Worm (Caenorhabditis elegans): Measurements from ENCODE around the gene F54F7.9.

F54F7.9 gene

DNA sequence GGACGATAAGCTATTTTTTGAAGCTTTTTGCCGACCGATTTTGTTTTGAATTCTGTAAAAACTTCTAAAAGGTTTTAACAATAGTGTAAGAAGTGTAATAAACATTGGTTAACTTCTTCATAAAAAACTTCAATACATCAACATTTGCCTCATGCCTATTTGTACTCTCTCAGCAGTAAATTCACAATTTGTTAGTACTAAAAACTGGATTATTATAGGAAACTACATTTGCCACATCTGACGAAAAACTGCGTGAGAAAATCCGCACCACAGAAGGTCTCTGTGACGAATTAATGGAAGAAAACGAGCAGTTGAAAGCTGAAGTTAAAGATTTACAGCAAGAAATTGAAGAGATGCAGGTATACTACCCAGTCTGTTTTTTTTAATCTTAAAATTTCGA is 21.0 kb downstream of the F54F7.9 start:
- TF ChIP-seq ztf-11 (tag; optimal IDR thresholded peaks at IDR 0.05): no peak
- TF ChIP-seq nhr-12 (tag; optimal IDR thresholded peaks at IDR 0.05): no peak
- no peak for TF ChIP-seq drap-1 (GFP tag; optimal IDR thresholded peaks at IDR 0.05)
- no peak for TF ChIP-seq ceh-83 (GFP tag; optimal IDR thresholded peaks at IDR 0.05)
- TF ChIP-seq pha-4 (tag; optimal IDR thresholded peaks at IDR 0.05): no peak
- no peak for TF ChIP-seq mep-1 (tag; optimal IDR thresholded peaks at IDR 0.05)
- TF ChIP-seq nhr-237 (tag; optimal IDR thresholded peaks at IDR 0.05): no peak
- no peak for TF ChIP-seq hlh-1 (tag; optimal IDR thresholded peaks at IDR 0.05)
- no peak for TF ChIP-seq M03D4.4 (tag; optimal IDR thresholded peaks at IDR 0.05)
- TF ChIP-seq flh-1 (GFP tag; optimal IDR thresholded peaks at IDR 0.05): no peak
- no peak for TF ChIP-seq ceh-43 (GFP tag; optimal IDR thresholded peaks at IDR 0.05)
- TF ChIP-seq mab-5 (tag; optimal IDR thresholded peaks at IDR 0.05): no peak
- no peak for TF ChIP-seq cnd-1 (tag; optimal IDR thresholded peaks at IDR 0.05)

DNA sequence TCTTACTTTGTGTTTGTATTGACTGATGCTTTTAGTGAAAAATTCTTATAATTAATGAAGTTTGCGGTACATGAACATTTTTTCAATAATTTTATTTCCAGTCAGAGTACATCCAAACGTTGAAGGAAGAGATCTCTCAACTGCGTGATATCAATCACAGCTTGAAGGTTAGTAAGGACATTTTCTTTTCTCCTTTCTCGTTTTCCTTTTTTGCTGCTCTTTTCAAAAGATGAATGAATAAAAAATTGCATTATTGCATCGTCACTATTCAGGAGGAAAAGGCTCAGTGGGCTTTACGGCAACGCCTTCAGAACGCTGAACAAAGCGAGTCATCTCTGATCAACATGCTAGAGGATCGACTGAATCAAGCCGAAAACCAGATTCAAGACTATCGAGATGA is 21.6 kb downstream of the F54F7.9 start:
- no peak for TF ChIP-seq nhr-2 (tag; optimal IDR thresholded peaks at IDR 0.05)

DNA sequence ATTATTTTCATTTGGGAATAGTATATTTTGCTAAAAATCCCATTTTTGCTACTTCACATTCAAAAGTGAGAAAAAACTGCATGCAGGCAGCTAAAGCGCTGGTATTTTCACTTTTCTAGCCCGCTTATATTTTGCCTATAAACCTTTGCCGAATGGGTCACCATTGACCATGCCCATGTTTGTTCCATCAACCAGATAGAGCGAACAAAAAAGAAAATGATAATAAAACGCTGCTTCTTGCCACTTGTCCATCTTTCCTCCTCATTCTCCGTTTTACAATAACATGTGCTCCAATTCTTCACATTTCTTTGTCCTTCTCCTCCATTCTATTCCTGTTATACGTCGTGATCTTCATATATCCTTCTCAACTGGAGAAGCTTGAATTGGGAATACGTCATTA is 24.8 kb downstream of the F54F7.9 start, which contains the start of gene tag-241:
TSS of gene tag-241 (plus strand) at position 301 of the 400 bp plus-strand sequence.
- TF ChIP-seq ces-1 (GFP tag; optimal IDR thresholded peaks at IDR 0.05) (no peak), unc-62 (GFP tag; optimal IDR thresholded peaks at IDR 0.05) (no peak), bed-3 (GFP tag; optimal IDR thresholded peaks at IDR 0.05) (no peak), mep-1 (tag; optimal IDR thresholded peaks at IDR 0.05) (no peak), ceh-39 (tag; optimal IDR thresholded peaks at IDR 0.05) (no peak), nhr-76 (tag; optimal IDR thresholded peaks at IDR 0.05) (no peak), drap-1 (GFP tag; optimal IDR thresholded peaks at IDR 0.05) (no peak), unc-120 (tag; optimal IDR thresholded peaks at IDR 0.05; ENCODE audit: poor library complexity, severe bottlenecking) (no peak), nhr-237 (tag; optimal IDR thresholded peaks at IDR 0.05) (no peak), elt-1 (tag; optimal IDR thresholded peaks at IDR 0.05; ENCODE audit: borderline replicate concordance, insufficient read depth) (no peak), ham-2 (GFP tag; optimal IDR thresholded peaks at IDR 0.05) (no peak), M03D4.4 (tag; optimal IDR thresholded peaks at IDR 0.05) (no peak)

DNA sequence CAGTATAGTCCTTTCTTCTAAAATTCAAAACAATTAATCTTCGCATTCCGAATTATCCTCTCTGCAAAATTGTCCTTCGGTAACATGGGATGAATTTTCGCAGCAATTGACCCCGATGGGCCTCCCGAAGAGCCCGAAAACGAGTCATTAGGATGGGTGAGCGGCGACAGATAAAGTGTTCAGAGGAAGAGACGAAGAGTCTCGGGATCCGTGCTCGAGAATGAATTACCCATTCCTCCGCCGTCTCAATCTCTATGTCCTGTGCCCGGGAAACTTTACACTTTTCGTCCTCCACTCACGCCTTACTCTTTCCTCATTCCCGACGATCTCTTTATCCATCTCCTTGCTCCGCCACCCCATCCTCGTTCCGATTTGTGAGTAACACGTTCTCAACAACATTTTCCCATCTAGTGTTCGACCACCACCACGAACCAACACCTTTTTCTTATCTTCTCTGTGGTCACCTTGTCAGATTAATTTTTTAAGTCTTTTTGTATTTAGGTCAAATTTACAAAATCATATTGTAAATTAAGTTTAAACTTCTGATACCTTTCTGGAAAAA is 27.3 kb downstream of the F54F7.9 start:
- TF ChIP-seq hlh-1 (tag; optimal IDR thresholded peaks at IDR 0.05) (peak; percentile 31), unc-120 (tag; optimal IDR thresholded peaks at IDR 0.05; ENCODE audit: poor library complexity, severe bottlenecking) (peak; percentile 69), ceh-39 (tag; optimal IDR thresholded peaks at IDR 0.05) (no peak)

DNA sequence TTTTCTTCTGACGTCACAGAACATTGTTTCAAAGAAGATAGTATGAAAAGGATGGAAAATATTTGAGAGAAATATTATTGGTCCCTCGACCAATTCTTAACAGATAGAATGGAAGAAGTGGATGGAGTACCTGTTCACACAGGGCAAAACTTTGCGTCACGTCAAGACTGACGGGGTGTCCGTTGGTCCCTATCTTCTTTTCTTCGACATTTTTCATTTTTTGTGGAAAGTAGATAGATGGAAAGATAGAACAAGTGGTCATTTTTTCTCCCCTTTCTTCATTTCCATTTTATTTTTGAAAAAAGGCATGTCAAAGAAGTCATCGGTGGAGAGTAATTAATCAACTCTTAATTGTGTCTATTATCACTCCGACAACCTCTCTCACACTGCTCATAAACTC is 29.8 kb downstream of the F54F7.9 start:
- TF ChIP-seq mab-5 (tag; optimal IDR thresholded peaks at IDR 0.05) (no peak), nhr-2 (tag; optimal IDR thresholded peaks at IDR 0.05) (no peak), nhr-28 (tag; optimal IDR thresholded peaks at IDR 0.05) (no peak), unc-120 (tag; optimal IDR thresholded peaks at IDR 0.05; ENCODE audit: poor library complexity, severe bottlenecking) (peak; percentile 19), nhr-76 (tag; optimal IDR thresholded peaks at IDR 0.05) (no peak), lin-32 (GFP tag; optimal IDR thresholded peaks at IDR 0.05) (no peak), nhr-12 (tag; optimal IDR thresholded peaks at IDR 0.05) (no peak), ceh-83 (GFP tag; optimal IDR thresholded peaks at IDR 0.05) (no peak), unc-62 (GFP tag; optimal IDR thresholded peaks at IDR 0.05) (peak; percentile 49), hlh-1 (tag; optimal IDR thresholded peaks at IDR 0.05) (peak; percentile 9)

DNA sequence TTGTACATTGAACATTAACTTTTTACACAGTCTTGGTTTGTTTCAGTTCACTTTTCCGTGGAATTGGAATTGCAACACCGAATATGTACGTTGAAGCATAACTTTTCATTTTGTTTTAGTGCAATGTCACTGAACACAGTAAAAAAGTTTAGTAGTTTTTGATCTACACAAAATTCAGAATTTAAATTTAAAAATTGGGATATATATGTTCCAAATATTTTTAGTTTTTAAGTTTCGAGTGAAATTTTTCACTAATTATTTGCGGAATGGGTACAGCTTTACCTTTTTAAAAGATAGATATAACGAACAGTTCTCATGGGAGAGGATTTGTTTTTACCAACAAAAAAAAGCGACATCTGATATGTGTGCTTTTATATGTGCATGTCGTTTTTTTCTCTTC is 31.7 kb downstream of the F54F7.9 start:
- TF ChIP-seq pha-4 (tag; optimal IDR thresholded peaks at IDR 0.05): no peak
- TF ChIP-seq ztf-11 (tag; optimal IDR thresholded peaks at IDR 0.05): no peak
- no peak for TF ChIP-seq unc-62 (GFP tag; optimal IDR thresholded peaks at IDR 0.05)
- no peak for TF ChIP-seq ceh-83 (GFP tag; optimal IDR thresholded peaks at IDR 0.05)
- TF ChIP-seq cnd-1 (tag; optimal IDR thresholded peaks at IDR 0.05): no peak
- TF ChIP-seq elt-1 (tag; optimal IDR thresholded peaks at IDR 0.05; ENCODE audit: borderline replicate concordance, insufficient read depth): no peak
- no peak for TF ChIP-seq elt-3 (tag; optimal IDR thresholded peaks at IDR 0.05)
- no peak for TF ChIP-seq bed-3 (GFP tag; optimal IDR thresholded peaks at IDR 0.05)
- TF ChIP-seq flh-1 (GFP tag; optimal IDR thresholded peaks at IDR 0.05): no peak
- TF ChIP-seq tbx-8 (GFP tag; optimal IDR thresholded peaks at IDR 0.05): no peak
- no peak for TF ChIP-seq mab-5 (tag; optimal IDR thresholded peaks at IDR 0.05)
- no peak for TF ChIP-seq lin-13 (tag; optimal IDR thresholded peaks at IDR 0.05)
- TF ChIP-seq lsy-2 (tag; optimal IDR thresholded peaks at IDR 0.05): no peak
- TF ChIP-seq M03D4.4 (tag; optimal IDR thresholded peaks at IDR 0.05): no peak
- TF ChIP-seq sem-2 (GFP tag; optimal IDR thresholded peaks at IDR 0.05): no peak
- no peak for TF ChIP-seq unc-39 (tag; optimal IDR thresholded peaks at IDR 0.05)
- TF ChIP-seq mep-1 (tag; optimal IDR thresholded peaks at IDR 0.05): no peak
- no peak for TF ChIP-seq drap-1 (GFP tag; optimal IDR thresholded peaks at IDR 0.05)
